Fruit fly (Drosophila melanogaster) whole organism, embryonic: ENCODE measurements around the gene PIG-C.

ENCODE experiments used
- B-H2 ChIP-seq: fragments of 200-800 bp; sonication (Bioruptor generic); optimal IDR thresholded peaks from 2 replicates; lab custom pipeline; 2018; ENCODE audit warnings: missing biosample characterization, mild to moderate bottlenecking, missing genetic modification characterization
- CG10543 ChIP-seq: fragments of 200-800 bp; sonication (Bioruptor generic); optimal IDR thresholded peaks from 3 replicates; lab custom pipeline; 2017; ENCODE audit warnings: missing biosample characterization, mild to moderate bottlenecking, missing genetic modification characterization, moderate library complexity
- CG11247 ChIP-seq: fragments of 200-800 bp; sonication (Bioruptor generic); IDR thresholded peaks from 2 replicates; pipeline ENCODE4 v1.3.6; 2022; ENCODE audit warnings: missing biosample characterization, missing genetic modification characterization
- CG13624 ChIP-seq: fragments of 200-800 bp; sonication (Bioruptor generic); optimal IDR thresholded peaks from 2 replicates; lab custom pipeline; 2016; ENCODE audit warnings: missing biosample characterization, missing genetic modification characterization
- CG14014 ChIP-seq: fragments of 200-800 bp; sonication (Bioruptor generic); IDR thresholded peaks from 2 replicates; pipeline ENCODE4 v1.3.6; 2022; ENCODE audit warnings: missing biosample characterization, missing genetic modification characterization
- CG15269 ChIP-seq: fragments of 200-800 bp; sonication (Bioruptor generic); optimal IDR thresholded peaks from 2 replicates; lab custom pipeline; 2018; ENCODE audit warnings: missing biosample characterization, mild to moderate bottlenecking, missing genetic modification characterization, moderate library complexity
- CG16779 ChIP-seq: fragments of 200-800 bp; sonication (Bioruptor generic); IDR thresholded peaks from 2 replicates; pipeline ENCODE4 v1.3.6; 2022; ENCODE audit warnings: missing biosample characterization, missing genetic modification characterization
- CG1832 ChIP-seq: fragments of 200-800 bp; sonication (Bioruptor generic); optimal IDR thresholded peaks from 2 replicates; lab custom pipeline; 2017; ENCODE audit warnings: missing biosample characterization, mild to moderate bottlenecking, missing genetic modification characterization, inconsistent platforms
- CG2120 ChIP-seq: fragments of 200-800 bp; sonication (Bioruptor generic); optimal IDR thresholded peaks from 3 replicates; lab custom pipeline; 2016; ENCODE audit warnings: missing biosample characterization, missing genetic modification characterization
- CG8388 ChIP-seq: fragments of 200-800 bp; sonication (Bioruptor generic); optimal IDR thresholded peaks from 2 replicates; lab custom pipeline; 2019; ENCODE audit warnings: missing biosample characterization, mild to moderate bottlenecking, missing genetic modification characterization, moderate library complexity
- CG9817 ChIP-seq: fragments of 200-800 bp; sonication (Bioruptor generic); optimal IDR thresholded peaks from 2 replicates; lab custom pipeline; 2018; ENCODE audit warnings: missing biosample characterization, mild to moderate bottlenecking, missing genetic modification characterization, moderate library complexity
- Eip74EF ChIP-seq, 2 experiments: fragments of 200-800 bp in 1 of 2; fragments of >200 bp in 1 of 2; sonication (Bioruptor generic) in 1 of 2; optimal IDR thresholded peaks; 2 replicates each; lab custom pipeline; 2017 to 2019; ENCODE audit warnings: missing biosample characterization in 2 of 2, missing genetic modification characterization in 2 of 2, mild to moderate bottlenecking in 1 of 2, moderate library complexity in 1 of 2
- HLH54F ChIP-seq: fragments of 200-800 bp; sonication (Bioruptor generic); optimal IDR thresholded peaks from 3 replicates; lab custom pipeline; 2016; ENCODE audit warnings: missing biosample characterization, missing genetic modification characterization
- Med ChIP-seq: fragments of 200-800 bp; sonication (Bioruptor generic); peaks from one replicate; lab custom pipeline; 2016; ENCODE audit warnings: missing biosample characterization, missing genetic modification characterization, mild to moderate bottlenecking, inconsistent platforms, moderate library complexity
- Optix ChIP-seq: fragments of 200-800 bp; sonication (Bioruptor generic); IDR thresholded peaks from 3 replicates; pipeline ENCODE4 v1.3.6; 2022; ENCODE audit warnings: missing biosample characterization, missing genetic modification characterization
- Rfx ChIP-seq: fragments of 200-800 bp; sonication (Bioruptor generic); IDR thresholded peaks from 2 replicates; pipeline ENCODE4 v1.3.6; 2022; ENCODE audit warnings: missing biosample characterization, missing genetic modification characterization
- Scr ChIP-seq: fragments of 200-800 bp; sonication (Bioruptor generic); IDR thresholded peaks from 2 replicates; pipeline ENCODE4 v1.3.6; 2022; ENCODE audit warnings: missing biosample characterization, missing genetic modification characterization; ENCODE audit not compliant: partially characterized antibody
- Spps ChIP-seq: fragments of 200-800 bp; sonication (Bioruptor generic); optimal IDR thresholded peaks from 2 replicates; lab custom pipeline; 2018; ENCODE audit warnings: missing biosample characterization, mild to moderate bottlenecking, missing genetic modification characterization
- Sry-β ChIP-seq: fragments of 200-800 bp; sonication (Bioruptor generic); optimal IDR thresholded peaks from 2 replicates; lab custom pipeline; 2018; ENCODE audit warnings: missing biosample characterization, mild to moderate bottlenecking, missing genetic modification characterization, moderate library complexity
- aop ChIP-seq: fragments of 200-800 bp; sonication (Bioruptor generic); IDR thresholded peaks from 2 replicates; pipeline ENCODE4 v1.3.6; 2022; ENCODE audit warnings: missing biosample characterization, missing genetic modification characterization
- ara ChIP-seq: fragments of 200-800 bp; sonication (Bioruptor generic); IDR thresholded peaks from 2 replicates; pipeline ENCODE4 v1.3.6; 2022; ENCODE audit warnings: missing biosample characterization, missing genetic modification characterization
- caup ChIP-seq: fragments of 200-800 bp; sonication (Bioruptor generic); optimal IDR thresholded peaks from 3 replicates; lab custom pipeline; 2017; ENCODE audit warnings: missing biosample characterization, mild to moderate bottlenecking, missing genetic modification characterization, moderate library complexity; ENCODE audit not compliant: severe bottlenecking
- crc ChIP-seq: fragments of 200-800 bp; sonication (Bioruptor generic); optimal IDR thresholded peaks from 2 replicates; lab custom pipeline; 2016; ENCODE audit warnings: missing biosample characterization, missing genetic modification characterization
- dm ChIP-seq: fragments of 200-800 bp; sonication (Bioruptor generic); optimal IDR thresholded peaks from 3 replicates; lab custom pipeline; 2016; ENCODE audit warnings: missing biosample characterization, missing genetic modification characterization
- exex ChIP-seq: fragments of 200-800 bp; sonication (Bioruptor generic); optimal IDR thresholded peaks from 4 replicates; lab custom pipeline; 2018; ENCODE audit warnings: missing biosample characterization, mild to moderate bottlenecking, missing genetic modification characterization, moderate library complexity
- fd102C ChIP-seq: fragments of 200-800 bp; sonication (Bioruptor generic); optimal IDR thresholded peaks from 2 replicates; lab custom pipeline; 2018; ENCODE audit warnings: missing biosample characterization, mild to moderate bottlenecking, missing genetic modification characterization, moderate library complexity
- fru ChIP-seq: fragments of >200 bp; optimal IDR thresholded peaks from 2 replicates; lab custom pipeline; 2017
- grn ChIP-seq: fragments of 200-800 bp; sonication (Bioruptor generic); optimal IDR thresholded peaks from 3 replicates; lab custom pipeline; 2017; ENCODE audit warnings: missing biosample characterization, missing genetic modification characterization
- hkb ChIP-seq, 2 experiments: fragments of 200-800 bp in 1 of 2; fragments of >200 bp in 1 of 2; sonication (Bioruptor generic) in 1 of 2; IDR thresholded peaks in 1 of 2; optimal IDR thresholded peaks in 1 of 2; 2 replicates each; pipeline versions ENCODE4 v1.3.6 to Lab custom; 2017 to 2022; ENCODE audit warnings: missing biosample characterization in 1 of 2, missing genetic modification characterization in 1 of 2
- hth ChIP-seq: fragments of >200 bp; optimal IDR thresholded peaks from 2 replicates; lab custom pipeline; 2017; ENCODE audit warnings: inconsistent platforms
- jumu ChIP-seq: fragments of 200-800 bp; sonication (Bioruptor generic); optimal IDR thresholded peaks from 3 replicates; lab custom pipeline; 2016; ENCODE audit warnings: missing biosample characterization, missing genetic modification characterization
- mam ChIP-seq: fragments of 200-800 bp; sonication (Bioruptor generic); optimal IDR thresholded peaks from 3 replicates; lab custom pipeline; 2016; ENCODE audit warnings: missing biosample characterization, missing genetic modification characterization
- pb ChIP-seq: fragments of 200-800 bp; sonication (Bioruptor generic); optimal IDR thresholded peaks from 3 replicates; lab custom pipeline; 2016; ENCODE audit warnings: missing biosample characterization, missing genetic modification characterization
- run ChIP-seq: fragments of 200-800 bp; sonication (Bioruptor generic); optimal IDR thresholded peaks from 3 replicates; lab custom pipeline; 2018; ENCODE audit warnings: missing biosample characterization, mild to moderate bottlenecking, missing genetic modification characterization
- schlank ChIP-seq: fragments of 200-800 bp; sonication (Bioruptor generic); optimal IDR thresholded peaks from 2 replicates; lab custom pipeline; 2018; ENCODE audit warnings: missing biosample characterization, mild to moderate bottlenecking, missing genetic modification characterization
- sens ChIP-seq: fragments of 200-800 bp; sonication (Bioruptor generic); peaks from one replicate; lab custom pipeline; 2016; ENCODE audit warnings: missing biosample characterization, missing genetic modification characterization
- unpg ChIP-seq: fragments of 200-800 bp; sonication (Bioruptor generic); optimal IDR thresholded peaks from 3 replicates; lab custom pipeline; 2018; ENCODE audit warnings: missing biosample characterization, mild to moderate bottlenecking, missing genetic modification characterization, moderate library complexity
- vvl ChIP-seq: fragments of 200-800 bp; sonication (Bioruptor generic); IDR thresholded peaks from 2 replicates; pipeline ENCODE4 v1.3.6; 2022; ENCODE audit warnings: missing biosample characterization, missing genetic modification characterization
- z ChIP-seq: fragments of 200-800 bp; sonication (Bioruptor generic); IDR thresholded peaks from 3 replicates; pipeline ENCODE4 v1.3.6; 2022; ENCODE audit warnings: missing biosample characterization, missing genetic modification characterization
- zen ChIP-seq: fragments of 200-800 bp; sonication (Bioruptor generic); optimal IDR thresholded peaks from 3 replicates; lab custom pipeline; 2018; ENCODE audit warnings: missing biosample characterization, mild to moderate bottlenecking, missing genetic modification characterization, moderate library complexity

Gene PIG-C

DNA sequence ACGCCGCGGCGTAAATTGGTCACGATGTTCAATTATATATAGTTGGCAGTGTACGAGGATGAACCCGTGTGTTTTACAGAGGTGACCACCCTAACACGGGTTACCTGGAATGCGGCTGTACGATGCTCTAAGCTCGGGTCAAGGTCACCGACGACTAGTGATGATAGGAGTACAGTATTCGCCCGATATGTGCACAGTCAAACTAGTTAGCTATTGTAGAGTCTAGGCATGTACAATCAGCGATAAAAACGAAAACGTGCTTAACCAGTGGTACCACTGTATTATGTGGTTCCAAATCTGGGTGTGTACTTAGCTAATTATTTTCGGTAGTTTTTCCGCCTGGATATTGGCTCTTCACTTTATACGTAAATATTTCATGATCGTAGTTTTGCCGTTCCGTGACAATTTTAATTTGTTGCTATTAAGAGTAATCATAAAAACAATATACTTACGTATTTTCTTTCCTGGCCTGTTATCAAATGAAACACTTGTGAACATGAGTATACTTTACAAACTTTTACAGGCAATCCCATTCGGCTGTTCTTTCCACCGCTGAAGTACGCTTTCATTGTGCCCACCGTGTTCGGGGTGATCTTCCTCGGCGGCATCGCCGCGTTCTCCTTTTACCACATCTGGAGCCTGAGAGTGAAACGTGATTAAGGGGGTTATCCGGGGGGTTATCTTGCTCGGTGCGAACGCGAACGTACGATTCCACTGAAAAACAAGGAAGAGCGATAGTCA lies 1.1 kb upstream of the PIG-C start (continued):
- TF ChIP-seq CG8388 (peak; percentile 69), CG14014 (0 out of 2 replicates have a peak, but pooled peaks have one; percentile 47), CG2120 (GFP tag; lab: Kevin White, UChicago) (peak; percentile 56), CG11247 (GFP tag; lab: Robert Waterston, UW) (peak; percentile 5; the same call in 1 of the 2 replicates), aop (GFP tag; lab: Robert Waterston, UW) (no peak), CG9817 (peak; percentile 4), crc (GFP tag; lab: Kevin White, UChicago) (peak; percentile 6), jumu (GFP tag; lab: Kevin White, UChicago) (peak; percentile 10), caup (GFP tag; lab: Kevin White, UChicago) (peak; percentile 10), CG10543 (GFP tag; lab: Kevin White, UChicago) (peak; percentile 35), CG15269 (tag; lab: Kevin White, UChicago) (peak; percentile 52), hth (lab: Kevin White, UChicago) (no peak), fd102C (GFP tag; lab: Kevin White, UChicago) (no peak), hkb (optimal IDR thresholded peaks at IDR 0.05; lab: Kevin White, UChicago) (no peak), hkb (GFP tag; IDR thresholded peaks at IDR 0.05; lab: Robert Waterston, UW) (0 out of 2 replicates have a peak, but pooled peaks have one; percentile 49), Spps (tag; lab: Kevin White, UChicago) (no peak), z (GFP tag; lab: Robert Waterston, UW) (no peak), CG16779 (GFP tag; lab: Robert Waterston, UW) (no peak), Rfx (GFP tag; lab: Robert Waterston, UW) (peak; percentile 77), run (tag; lab: Kevin White, UChicago) (no peak), pb (GFP tag; lab: Kevin White, UChicago) (no peak), Eip74EF (GFP tag; optimal IDR thresholded peaks at IDR 0.05; lab: Kevin White, UChicago) (peak in 1 of 2 experiments; percentile 58), Med (GFP tag; lab: Kevin White, UChicago) (peak; percentile 76), mam (GFP tag; lab: Kevin White, UChicago) (peak; percentile 41), HLH54F (GFP tag; lab: Kevin White, UChicago) (peak; percentile 38)

- peak; percentile 98 for TF ChIP-seq CG8388
- TF ChIP-seq Optix (GFP tag; lab: Robert Waterston, UW) = no peak
- TF ChIP-seq exex = peak; percentile 38
- TF ChIP-seq ara (GFP tag; lab: Robert Waterston, UW) = 0 out of 2 replicates have a peak, but pooled peaks have one; percentile 33
- no peak for TF ChIP-seq schlank (tag; lab: Kevin White, UChicago)
- no peak for TF ChIP-seq unpg
- TF ChIP-seq fru (lab: Kevin White, UChicago) = no peak
- peak; percentile 23 for TF ChIP-seq zen (tag; lab: Kevin White, UChicago)
- no peak for TF ChIP-seq B-H2 (GFP tag; lab: Kevin White, UChicago)
- TF ChIP-seq grn = peak; percentile 49
- TF ChIP-seq dm (GFP tag; lab: Kevin White, UChicago) = no peak
- TF ChIP-seq CG13624 = no peak
Measured at dm6 chr3L:3316441-3316840, 2.6 kb downstream of the PIG-C start, which contains the start of gene Drsl5. Gene Drsl5 (plus strand): TSS chr3L:3316781.

dm6 chr3L:3315288-3315687 lies 3.7 kb downstream of the PIG-C start, which contains the start of gene Drsl4:
Gene Drsl4 (plus strand): TSS chr3L:3315620.
- TF ChIP-seq CG1832 (GFP tag; lab: Kevin White, UChicago) (no peak), Scr (GFP tag; lab: Robert Waterston, UW) (no peak), sens (GFP tag; lab: Kevin White, UChicago) (peak; percentile 0), Sry-β (peak; percentile 37), vvl (GFP tag; lab: Robert Waterston, UW) (peak; percentile 82; the same call in 1 of the 2 replicates)
